Worm (Caenorhabditis elegans): ENCODE results near the gene lin-23.

Gene lin-23

DNA sequence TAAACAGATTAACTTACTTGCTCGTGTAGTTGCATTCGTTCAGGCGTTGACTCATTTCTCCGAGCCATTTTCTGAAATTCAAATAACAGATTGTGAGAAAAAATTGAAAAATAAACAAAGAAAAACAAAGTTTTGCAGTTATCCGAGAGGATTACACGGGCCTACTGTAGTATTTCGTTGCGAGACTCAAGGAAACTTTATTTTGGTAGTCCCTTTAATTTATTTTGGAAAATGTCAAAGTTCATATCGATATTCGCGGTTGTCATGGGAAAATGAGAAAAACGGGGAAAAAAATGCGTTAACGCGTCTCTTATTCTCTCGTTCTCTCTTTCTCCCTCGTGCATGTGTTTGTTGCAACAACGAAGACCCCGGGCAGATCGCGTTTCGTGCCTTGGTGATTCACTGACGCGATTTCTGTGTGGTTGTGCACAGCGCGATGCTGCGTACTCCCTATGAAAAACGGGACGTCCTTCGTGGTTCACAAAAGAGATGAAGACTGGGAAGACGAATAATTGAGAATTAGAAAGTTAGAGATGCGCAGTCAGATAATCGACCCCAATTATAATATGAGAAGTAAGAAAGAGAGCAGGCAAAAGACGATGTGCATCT lies 39.8 kb upstream of the lin-23 start, which contains the start of gene set-4:
Gene set-4 (minus strand): TSS at position 120 of the 609 bp plus-strand sequence.
- TF ChIP-seq mbf-1 (tag; optimal IDR thresholded peaks at IDR 0.05) = no peak
- peak; percentile 96 for TF ChIP-seq fos-1 (tag; optimal IDR thresholded peaks at IDR 0.05)
- no peak for TF ChIP-seq peb-1 (tag; optimal IDR thresholded peaks at IDR 0.05)
- TF ChIP-seq nhr-25 (tag; optimal IDR thresholded peaks at IDR 0.05) = peak; percentile 92
- no peak for TF ChIP-seq elt-1 (tag; optimal IDR thresholded peaks at IDR 0.05)
- peak; percentile 91 for TF ChIP-seq sma-3 (GFP tag; optimal IDR thresholded peaks at IDR 0.05)
- TF ChIP-seq lin-11 (tag; optimal IDR thresholded peaks at IDR 0.05) = peak; percentile 89
- TF ChIP-seq F13H6.1 (tag; optimal IDR thresholded peaks at IDR 0.05) = peak; percentile 92
- no peak for TF ChIP-seq ztf-1 (GFP tag; conservative IDR thresholded peaks at IDR 0.05)
- peak; percentile 68 for TF ChIP-seq nhr-77 (tag; optimal IDR thresholded peaks at IDR 0.05)
- TF ChIP-seq unc-62 (GFP tag; optimal IDR thresholded peaks at IDR 0.05) = peak; percentile 59
- TF ChIP-seq skn-1 (tag; optimal IDR thresholded peaks at IDR 0.05) = no peak
- TF ChIP-seq elt-3 (tag; optimal IDR thresholded peaks at IDR 0.05) = no peak
- peak; percentile 93 for TF ChIP-seq lin-13 (GFP tag; optimal IDR thresholded peaks at IDR 0.05)
- peak; percentile 98 for TF ChIP-seq C34F6.9 (tag; optimal IDR thresholded peaks at IDR 0.05)
- peak; percentile 18 to 91 for TF ChIP-seq mdl-1 (tag; optimal IDR thresholded peaks at IDR 0.05)
- TF ChIP-seq nhr-12 (tag; optimal IDR thresholded peaks at IDR 0.05) = no peak
- peak; percentile 93 for TF ChIP-seq sem-4 (tag; optimal IDR thresholded peaks at IDR 0.05)
- peak; percentile 26 for TF ChIP-seq ama-1 (optimal IDR thresholded peaks at IDR 0.05)
- peak; percentile 91 for TF ChIP-seq ceh-16 (tag; optimal IDR thresholded peaks at IDR 0.05)
- TF ChIP-seq zag-1 (tag; optimal IDR thresholded peaks at IDR 0.05) = peak; percentile 72
- peak; percentile 27 for TF ChIP-seq ZK546.5 (tag; optimal IDR thresholded peaks at IDR 0.05)
- TF ChIP-seq nhr-10 (tag; optimal IDR thresholded peaks at IDR 0.05) = peak; percentile 78
- TF ChIP-seq alr-1 (tag; optimal IDR thresholded peaks at IDR 0.05) = no peak
- TF ChIP-seq nhr-6 (tag; optimal IDR thresholded peaks at IDR 0.05) = peak; percentile 85
- TF ChIP-seq ztf-4 (tag; optimal IDR thresholded peaks at IDR 0.05) = peak; percentile 90
- peak; percentile 78 for TF ChIP-seq Y55F3AM.14 (GFP tag; optimal IDR thresholded peaks at IDR 0.05)
- peak; percentile 97 for TF ChIP-seq crh-2 (tag; optimal IDR thresholded peaks at IDR 0.05)
- no peak for TF ChIP-seq aly-2 (tag; optimal IDR thresholded peaks at IDR 0.05)
- peak; percentile 88 for TF ChIP-seq snpc-4 (tag; optimal IDR thresholded peaks at IDR 0.05)
- peak; percentile 54 for TF ChIP-seq blmp-1 (tag; optimal IDR thresholded peaks at IDR 0.05; ENCODE audit: insufficient read depth)
- no peak for TF ChIP-seq dmd-4 (tag; optimal IDR thresholded peaks at IDR 0.05)
- peak; percentile 61 for TF ChIP-seq ztf-11 (tag; optimal IDR thresholded peaks at IDR 0.05)
- peak; percentile 90 for TF ChIP-seq gmeb-1 (tag; optimal IDR thresholded peaks at IDR 0.05)
- no peak for TF ChIP-seq unc-39 (tag; optimal IDR thresholded peaks at IDR 0.05)
- TF ChIP-seq unc-55 (GFP tag; optimal IDR thresholded peaks at IDR 0.05) = peak; percentile 96
- TF ChIP-seq nhr-129 (tag; optimal IDR thresholded peaks at IDR 0.05) = peak; percentile 96
- peak; percentile 90 to 95 for TF ChIP-seq lsy-2 (tag; optimal IDR thresholded peaks at IDR 0.05)
- peak; percentile 85 for TF ChIP-seq egl-27 (tag; optimal IDR thresholded peaks at IDR 0.05)
- no peak for TF ChIP-seq nhr-23 (tag; optimal IDR thresholded peaks at IDR 0.05)
- peak; percentile 84 for TF ChIP-seq mab-5 (tag; optimal IDR thresholded peaks at IDR 0.05)
- TF ChIP-seq nhr-237 (tag; optimal IDR thresholded peaks at IDR 0.05) = peak; percentile 20
- peak; percentile 50 for TF ChIP-seq R02D3.7 (tag; optimal IDR thresholded peaks at IDR 0.05)
- no peak for TF ChIP-seq lin-39 (tag; optimal IDR thresholded peaks at IDR 0.05)
- peak; percentile 87 for TF ChIP-seq nhr-21 (tag; optimal IDR thresholded peaks at IDR 0.05)
- no peak for TF ChIP-seq nhr-11 (tag; optimal IDR thresholded peaks at IDR 0.05)
- peak; percentile 92 for TF ChIP-seq sma-9 (GFP tag; optimal IDR thresholded peaks at IDR 0.05)
- TF ChIP-seq sma-9 (tag; optimal IDR thresholded peaks at IDR 0.05) = no peak
- peak; percentile 68 for TF ChIP-seq ceh-82 (tag; optimal IDR thresholded peaks at IDR 0.05)

Measured in whole organism, L2 larva.